Fruit fly (Drosophila melanogaster) whole organism, embryonic: Measurements from ENCODE around the gene Tsp29Fa.

ENCODE experiments used
- Aef1 ChIP-seq: fragments of 200-800 bp; sonication (Bioruptor generic); IDR thresholded peaks from 3 replicates; pipeline ENCODE4 v1.3.6; 2022; ENCODE audit warnings: missing biosample characterization, missing genetic modification characterization
- BEAF-32 ChIP-seq: fragments of 200-800 bp; sonication (Bioruptor generic); optimal IDR thresholded peaks from 3 replicates; lab custom pipeline; 2017; ENCODE audit warnings: missing biosample characterization, missing genetic modification characterization, mild to moderate bottlenecking, moderate library complexity, missing genetic modification reagents
- CG10147 ChIP-seq: fragments of 200-800 bp; sonication (Bioruptor generic); optimal IDR thresholded peaks from 2 replicates; lab custom pipeline; 2019; ENCODE audit warnings: missing biosample characterization, mild to moderate bottlenecking, missing genetic modification characterization, moderate library complexity
- CG10959 ChIP-seq: fragments of 200-800 bp; sonication (Bioruptor generic); IDR thresholded peaks from 2 replicates; pipeline ENCODE4 v1.3.6; 2022; ENCODE audit warnings: missing biosample characterization, missing genetic modification characterization
- CG11093 ChIP-seq: fragments of 200-800 bp; sonication (Bioruptor generic); IDR thresholded peaks from 3 replicates; pipeline ENCODE4 v1.3.6; 2022; ENCODE audit warnings: missing biosample characterization, missing genetic modification characterization
- CG12104 ChIP-seq: fragments of 200-800 bp; sonication (Bioruptor generic); optimal IDR thresholded peaks from 3 replicates; lab custom pipeline; 2016; ENCODE audit warnings: missing biosample characterization, missing genetic modification characterization
- CG14710 ChIP-seq: fragments of 200-800 bp; sonication (Bioruptor generic); optimal IDR thresholded peaks from 3 replicates; lab custom pipeline; 2019; ENCODE audit warnings: missing biosample characterization, mild to moderate bottlenecking, missing genetic modification characterization, moderate library complexity
- CG15514 ChIP-seq: fragments of 200-800 bp; sonication (Bioruptor generic); optimal IDR thresholded peaks from 3 replicates; lab custom pipeline; 2017; ENCODE audit warnings: missing biosample characterization, missing genetic modification characterization, mild to moderate bottlenecking, moderate library complexity, missing genetic modification reagents
- CG18619 ChIP-seq: fragments of 200-800 bp; sonication (Bioruptor generic); optimal IDR thresholded peaks from 3 replicates; lab custom pipeline; 2017; ENCODE audit warnings: missing biosample characterization, mild to moderate bottlenecking, missing genetic modification characterization
- CG33213 ChIP-seq: fragments of 200-800 bp; sonication (Bioruptor generic); optimal IDR thresholded peaks from 3 replicates; lab custom pipeline; 2016; ENCODE audit warnings: missing biosample characterization, missing genetic modification characterization
- CG43689 ChIP-seq: fragments of 200-800 bp; sonication (Bioruptor generic); IDR thresholded peaks from 2 replicates; pipeline ENCODE4 v1.3.6; 2022; ENCODE audit warnings: missing biosample characterization, missing genetic modification characterization
- CG6791 ChIP-seq: fragments of 200-800 bp; sonication (Bioruptor generic); IDR thresholded peaks from 3 replicates; pipeline ENCODE4 v1.3.6; 2022; ENCODE audit warnings: missing biosample characterization, missing genetic modification characterization; ENCODE audit not compliant: partially characterized antibody
- CG6813 ChIP-seq: fragments of 200-800 bp; sonication (Bioruptor generic); optimal IDR thresholded peaks from 2 replicates; lab custom pipeline; 2017; ENCODE audit warnings: missing biosample characterization, missing genetic modification characterization, mild to moderate bottlenecking, moderate library complexity, missing genetic modification reagents
- CG9876 ChIP-seq: fragments of 200-800 bp; sonication (Bioruptor generic); optimal IDR thresholded peaks from 2 replicates; lab custom pipeline; 2016; ENCODE audit warnings: missing biosample characterization, missing genetic modification characterization
- D19B ChIP-seq: fragments of 200-800 bp; sonication (Bioruptor generic); optimal IDR thresholded peaks from 2 replicates; lab custom pipeline; 2017; ENCODE audit warnings: missing biosample characterization, mild to moderate bottlenecking, missing genetic modification characterization
- Dfd ChIP-seq, 2 experiments: fragments of >200 bp; optimal IDR thresholded peaks; 2 replicates each; lab custom pipeline; 2017; ENCODE audit warnings: missing biosample characterization in 2 of 2, missing genetic modification characterization in 2 of 2
- HLH3B ChIP-seq: fragments of 200-800 bp; sonication (Bioruptor generic); IDR thresholded peaks from 2 replicates; pipeline ENCODE4 v1.3.6; 2022; ENCODE audit warnings: missing biosample characterization, missing genetic modification characterization
- Hmx ChIP-seq: fragments of 200-800 bp; sonication (Bioruptor generic); optimal IDR thresholded peaks from 2 replicates; lab custom pipeline; 2016; ENCODE audit warnings: missing biosample characterization, missing genetic modification characterization
- Kr ChIP-seq: fragments of 200-800 bp; sonication (Bioruptor generic); optimal IDR thresholded peaks from 2 replicates; lab custom pipeline; 2017; ENCODE audit warnings: missing biosample characterization, mild to moderate bottlenecking, missing genetic modification characterization
- Myb ChIP-seq: fragments of 200-800 bp; sonication (Bioruptor generic); optimal IDR thresholded peaks from 2 replicates; lab custom pipeline; 2016; ENCODE audit warnings: missing biosample characterization, missing genetic modification characterization
- NC2α ChIP-seq: fragments of 200-800 bp; sonication (Bioruptor generic); optimal IDR thresholded peaks from 2 replicates; lab custom pipeline; 2016; ENCODE audit warnings: missing biosample characterization, missing genetic modification characterization
- NFAT ChIP-seq: fragments of 200-800 bp; sonication (Bioruptor generic); IDR thresholded peaks from 2 replicates; pipeline ENCODE4 v1.3.6; 2022; ENCODE audit warnings: missing biosample characterization, missing genetic modification characterization
- Ptx1 ChIP-seq: fragments of 200-800 bp; sonication (Bioruptor generic); IDR thresholded peaks from 2 replicates; pipeline ENCODE4 v1.3.6; 2022; ENCODE audit warnings: missing biosample characterization, missing genetic modification characterization
- Sox100B ChIP-seq: fragments of 200-800 bp; sonication (Bioruptor generic); optimal IDR thresholded peaks from 3 replicates; lab custom pipeline; 2018; ENCODE audit warnings: missing biosample characterization, mild to moderate bottlenecking, missing genetic modification characterization
- Sox102F ChIP-seq: fragments of 200-800 bp; sonication (Bioruptor generic); optimal IDR thresholded peaks from 2 replicates; lab custom pipeline; 2018; ENCODE audit warnings: missing biosample characterization, mild to moderate bottlenecking, missing genetic modification characterization, moderate library complexity
- ab ChIP-seq: fragments of 200-800 bp; sonication (Bioruptor generic); optimal IDR thresholded peaks from 2 replicates; lab custom pipeline; 2016; ENCODE audit warnings: missing biosample characterization, missing genetic modification characterization
- ato ChIP-seq: fragments of 200-800 bp; sonication (Bioruptor generic); IDR thresholded peaks from 2 replicates; pipeline ENCODE4 v1.3.6; 2022; ENCODE audit warnings: missing biosample characterization, missing genetic modification characterization; ENCODE audit not compliant: partially characterized antibody
- chif ChIP-seq, 2 experiments: fragments of 200-800 bp; sonication (Bioruptor generic); optimal IDR thresholded peaks; 3 replicates each; lab custom pipeline; 2016; ENCODE audit warnings: missing biosample characterization in 2 of 2, missing genetic modification characterization in 2 of 2
- dan ChIP-seq: fragments of 200-800 bp; sonication (Bioruptor generic); IDR thresholded peaks from 2 replicates; pipeline ENCODE4 v1.3.6; 2022; ENCODE audit warnings: missing biosample characterization, missing genetic modification characterization
- eve ChIP-seq, 2 experiments: fragments of >200 bp; optimal IDR thresholded peaks; 2 replicates each; lab custom pipeline; 2017; ENCODE audit warnings: missing biosample characterization in 2 of 2, missing genetic modification characterization in 2 of 2
- fru ChIP-seq: fragments of >200 bp; optimal IDR thresholded peaks from 2 replicates; lab custom pipeline; 2017
- ham ChIP-seq: fragments of 200-800 bp; sonication (Bioruptor generic); IDR thresholded peaks from 2 replicates; pipeline ENCODE4 v1.3.6; 2022; ENCODE audit warnings: missing biosample characterization, missing genetic modification characterization
- lbe ChIP-seq: fragments of 200-800 bp; sonication (Bioruptor generic); optimal IDR thresholded peaks from 2 replicates; lab custom pipeline; 2016; ENCODE audit warnings: missing biosample characterization, mild to moderate bottlenecking, missing genetic modification characterization
- luna ChIP-seq: fragments of 200-800 bp; sonication (Bioruptor generic); optimal IDR thresholded peaks from 2 replicates; lab custom pipeline; 2016; ENCODE audit warnings: missing biosample characterization, missing genetic modification characterization
- mld ChIP-seq: fragments of 200-800 bp; sonication (Bioruptor generic); IDR thresholded peaks from 3 replicates; pipeline ENCODE4 v1.3.6; 2022; ENCODE audit warnings: missing biosample characterization, missing genetic modification characterization; ENCODE audit not compliant: partially characterized antibody
- nerfin-1 ChIP-seq: fragments of 200-800 bp; sonication (Bioruptor generic); optimal IDR thresholded peaks from 3 replicates; lab custom pipeline; 2019; ENCODE audit warnings: missing biosample characterization, mild to moderate bottlenecking, missing genetic modification characterization, moderate library complexity
- pita ChIP-seq: fragments of 200-800 bp; sonication (Bioruptor generic); optimal IDR thresholded peaks from 2 replicates; lab custom pipeline; 2017; ENCODE audit warnings: missing biosample characterization, mild to moderate bottlenecking, missing genetic modification characterization
- repo ChIP-seq: fragments of 200-800 bp; sonication (Bioruptor generic); optimal IDR thresholded peaks from 2 replicates; lab custom pipeline; 2016; ENCODE audit warnings: missing biosample characterization, missing genetic modification characterization
- salm ChIP-seq: fragments of 200-800 bp; sonication (Bioruptor generic); optimal IDR thresholded peaks from 2 replicates; lab custom pipeline; 2018; ENCODE audit warnings: missing biosample characterization, mild to moderate bottlenecking, missing genetic modification characterization
- tin ChIP-seq: fragments of 200-800 bp; sonication (Bioruptor generic); optimal IDR thresholded peaks from 3 replicates; lab custom pipeline; 2016; ENCODE audit warnings: missing biosample characterization, missing genetic modification characterization
- vfl ChIP-seq: fragments of 200-800 bp; sonication (Bioruptor generic); optimal IDR thresholded peaks from 2 replicates; lab custom pipeline; 2016; ENCODE audit warnings: missing biosample characterization, missing genetic modification characterization
- vnd ChIP-seq: fragments of 200-800 bp; sonication (Bioruptor generic); IDR thresholded peaks from 3 replicates; pipeline ENCODE4 v1.3.6; 2022; ENCODE audit warnings: missing biosample characterization, missing genetic modification characterization; ENCODE audit not compliant: partially characterized antibody

The Tsp29Fa gene

DNA sequence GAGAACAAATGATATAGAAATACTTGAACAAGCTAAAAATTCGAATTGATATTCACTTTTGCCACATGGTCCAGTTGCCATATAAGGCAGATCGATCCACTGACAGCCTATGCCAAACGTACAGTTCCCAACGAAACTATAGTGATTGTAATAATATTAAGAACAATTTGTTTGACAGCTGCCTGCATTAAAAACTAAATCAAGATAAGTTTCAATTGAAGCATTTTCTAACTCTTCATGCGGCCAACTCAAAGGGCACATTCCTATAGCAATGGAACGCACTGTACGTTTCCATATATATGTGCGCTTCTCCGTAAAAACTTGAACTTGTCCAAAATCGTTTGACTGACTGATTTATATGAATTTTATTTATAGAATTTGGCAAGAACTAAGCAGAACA lies 39.5 kb upstream of the Tsp29Fa start (continued):
- TF ChIP-seq vnd (GFP tag; lab: Robert Waterston, UW) = no peak
- no peak for TF ChIP-seq Hmx
- TF ChIP-seq tin = no peak
- TF ChIP-seq dan (GFP tag; lab: Robert Waterston, UW) = no peak
- TF ChIP-seq eve (GFP tag; optimal IDR thresholded peaks at IDR 0.05; lab: Kevin White, UChicago) = no peak
- TF ChIP-seq Ptx1 (GFP tag; lab: Robert Waterston, UW) = no peak
- TF ChIP-seq D19B (GFP tag; lab: Kevin White, UChicago) = peak; percentile 32
- no peak for TF ChIP-seq CG43689 (GFP tag; lab: Robert Waterston, UW)
- no peak for TF ChIP-seq vfl (GFP tag; lab: Kevin White, UChicago)
- TF ChIP-seq fru = no peak
- TF ChIP-seq chif (GFP tag; optimal IDR thresholded peaks at IDR 0.05; lab: Kevin White, UChicago) = no peak
- TF ChIP-seq Aef1 (GFP tag; lab: Robert Waterston, UW) = peak; percentile 55; the same call in 1 of the 3 replicates
- TF ChIP-seq CG11093 = no peak; the same call in 2 of the 3 replicates
- TF ChIP-seq ham (GFP tag; lab: Robert Waterston, UW) = peak; percentile 11; the same call in 1 of the 2 replicates
- no peak for TF ChIP-seq CG14710 (tag; lab: Kevin White, UChicago)
- no peak for TF ChIP-seq salm (tag; lab: Kevin White, UChicago)
- no peak for TF ChIP-seq pita
- TF ChIP-seq CG9876 (GFP tag; lab: Kevin White, UChicago) = no peak
- no peak for TF ChIP-seq BEAF-32 (GFP tag; lab: Kevin White, UChicago)
- TF ChIP-seq mld (GFP tag; lab: Robert Waterston, UW) = no peak
- TF ChIP-seq CG33213 = no peak
- no peak for TF ChIP-seq nerfin-1 (tag; lab: Kevin White, UChicago)
- no peak for TF ChIP-seq CG18619 (GFP tag; lab: Kevin White, UChicago)
- no peak for TF ChIP-seq Kr
- no peak for TF ChIP-seq CG6791
- TF ChIP-seq CG12104 (GFP tag; lab: Kevin White, UChicago) = no peak
- TF ChIP-seq CG10147 (GFP tag; lab: Kevin White, UChicago) = peak; percentile 61
- no peak for TF ChIP-seq ab (GFP tag; lab: Kevin White, UChicago)
- TF ChIP-seq luna (GFP tag; lab: Kevin White, UChicago) = no peak
- no peak for TF ChIP-seq lbe (GFP tag; lab: Kevin White, UChicago)
- TF ChIP-seq HLH3B (GFP tag; lab: Robert Waterston, UW) = no peak
- TF ChIP-seq CG6813 (GFP tag; lab: Kevin White, UChicago) = no peak
- 0 out of 2 replicates have a peak, but pooled peaks have one; percentile 31 for TF ChIP-seq CG10959 (GFP tag; lab: Robert Waterston, UW)
- no peak for TF ChIP-seq Sox102F (GFP tag; lab: Kevin White, UChicago)
- TF ChIP-seq Myb (GFP tag; lab: Kevin White, UChicago) = no peak
- peak; percentile 16 for TF ChIP-seq CG15514 (GFP tag; lab: Kevin White, UChicago)
- no peak for TF ChIP-seq ato (GFP tag; lab: Robert Waterston, UW)
- no peak for TF ChIP-seq repo (GFP tag; lab: Kevin White, UChicago)
- TF ChIP-seq Dfd (GFP tag; optimal IDR thresholded peaks at IDR 0.05; lab: Kevin White, UChicago) = no peak
- TF ChIP-seq NC2α = no peak
- TF ChIP-seq Sox100B (GFP tag; lab: Kevin White, UChicago) = no peak
- peak; percentile 81 for TF ChIP-seq NFAT (GFP tag; lab: Robert Waterston, UW)
